Worm (Caenorhabditis elegans): ENCODE measurements around the gene F54E7.9.

The F54E7.9 gene

DNA sequence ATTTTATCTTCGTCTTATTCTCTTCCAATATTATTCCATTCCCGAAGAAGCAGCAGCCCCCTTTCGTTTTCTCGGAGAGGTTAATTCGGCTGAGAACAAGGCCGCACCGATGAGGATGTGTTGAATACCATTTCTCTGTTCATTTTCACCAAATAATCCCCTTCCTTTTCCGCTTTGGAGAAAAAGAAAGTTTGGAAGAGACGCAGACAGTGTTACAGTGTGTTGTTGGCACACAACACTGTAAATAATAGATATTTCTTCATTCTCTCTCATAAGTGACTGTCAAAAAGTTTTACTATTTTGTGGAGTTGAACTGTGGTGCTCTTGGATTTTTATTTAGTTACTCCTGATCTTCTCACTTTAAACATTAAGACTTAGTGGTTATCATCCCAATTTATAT is 12.4 kb downstream of the F54E7.9 start:
- TF ChIP-seq lsy-2 (tag; optimal IDR thresholded peaks at IDR 0.05) (no peak), fos-1 (tag; optimal IDR thresholded peaks at IDR 0.05) (peak; percentile 36), unc-55 (GFP tag; optimal IDR thresholded peaks at IDR 0.05) (no peak), crh-2 (tag; optimal IDR thresholded peaks at IDR 0.05) (peak; percentile 7), nhr-25 (tag; optimal IDR thresholded peaks at IDR 0.05) (peak; percentile 2)

DNA sequence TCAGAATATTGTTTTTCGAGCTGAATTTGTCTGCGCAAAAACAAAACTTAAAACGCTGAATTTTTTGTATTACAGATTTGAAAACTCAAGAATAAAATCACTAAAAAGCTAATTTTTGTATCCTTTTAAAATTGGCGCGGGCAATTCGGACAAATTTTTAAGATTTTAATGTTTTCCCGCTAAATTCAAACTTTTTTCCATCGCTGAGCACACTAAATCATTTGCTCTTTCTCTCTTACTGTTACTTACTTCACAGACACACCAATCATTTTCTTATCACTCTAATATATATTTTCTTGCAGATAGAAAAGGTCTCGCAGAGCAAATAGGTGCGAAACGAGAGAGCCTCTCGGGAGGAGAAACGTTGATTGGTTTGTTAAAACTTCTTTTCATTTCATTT is 13.8 kb downstream of the F54E7.9 start, which contains the start of gene par-3:
par-3 (plus strand) TSS at position 301 of the 400 bp plus-strand sequence.
- TF ChIP-seq ama-1 (optimal IDR thresholded peaks at IDR 0.05) (no peak), ztf-1 (GFP tag; conservative IDR thresholded peaks at IDR 0.05) (no peak), nhr-10 (tag; optimal IDR thresholded peaks at IDR 0.05) (no peak), peb-1 (tag; optimal IDR thresholded peaks at IDR 0.05) (no peak), sma-3 (GFP tag; optimal IDR thresholded peaks at IDR 0.05) (no peak), alr-1 (tag; optimal IDR thresholded peaks at IDR 0.05) (no peak), dmd-4 (tag; optimal IDR thresholded peaks at IDR 0.05) (no peak), snpc-4 (tag; optimal IDR thresholded peaks at IDR 0.05) (no peak), ZK546.5 (tag; optimal IDR thresholded peaks at IDR 0.05) (no peak), ztf-11 (tag; optimal IDR thresholded peaks at IDR 0.05) (no peak), C34F6.9 (tag; optimal IDR thresholded peaks at IDR 0.05) (no peak), aly-2 (tag; optimal IDR thresholded peaks at IDR 0.05) (no peak), F13H6.1 (tag; optimal IDR thresholded peaks at IDR 0.05) (no peak)

DNA sequence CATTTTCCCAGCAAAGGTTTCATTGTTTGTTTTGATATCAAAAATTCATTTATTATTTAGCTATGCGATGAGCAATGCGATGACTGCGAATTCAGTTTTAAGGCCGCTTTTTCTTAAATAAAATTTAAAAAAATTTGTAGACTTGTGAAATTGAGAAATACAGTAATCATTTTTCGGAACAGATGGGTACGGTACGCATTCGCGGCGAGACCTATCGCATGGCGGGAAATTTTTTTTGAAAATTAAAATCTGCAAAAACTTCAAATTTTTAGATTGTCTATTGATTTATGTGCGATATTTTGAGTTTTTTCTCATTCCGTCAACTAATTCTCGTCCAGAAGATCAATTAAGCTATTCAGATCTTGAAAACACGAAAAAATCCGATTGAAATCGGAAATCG is 14.2 kb downstream of the F54E7.9 start:
- TF ChIP-seq F13H6.1 (tag; optimal IDR thresholded peaks at IDR 0.05) (no peak), aly-2 (tag; optimal IDR thresholded peaks at IDR 0.05) (no peak), skn-1 (tag; optimal IDR thresholded peaks at IDR 0.05) (no peak), C34F6.9 (tag; optimal IDR thresholded peaks at IDR 0.05) (no peak), alr-1 (tag; optimal IDR thresholded peaks at IDR 0.05) (no peak), sma-3 (GFP tag; optimal IDR thresholded peaks at IDR 0.05) (no peak)

DNA sequence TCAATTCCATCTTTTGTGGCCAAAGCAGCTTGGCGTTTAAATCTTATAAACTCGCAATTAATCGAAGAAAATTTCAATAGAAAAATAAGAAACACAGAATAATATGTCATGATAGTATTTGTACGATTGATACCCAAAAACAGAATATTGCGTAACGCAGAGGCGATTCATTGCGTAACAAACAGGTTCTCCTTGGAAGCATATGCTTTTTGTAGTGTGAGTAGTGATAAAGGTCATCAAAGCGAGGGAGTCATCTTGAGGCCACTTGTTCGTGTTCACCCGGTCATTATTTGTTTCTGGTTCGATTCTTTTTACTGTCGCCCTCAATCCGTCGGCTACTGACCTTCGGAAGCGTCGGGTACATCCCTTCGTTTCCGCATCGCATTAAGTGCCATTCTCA is 16.7 kb downstream of the F54E7.9 start, which contains the start of gene F54E7.6:
F54E7.6 (minus strand) TSS at position 110 of the 400 bp plus-strand sequence.
- TF ChIP-seq elt-1 (tag; optimal IDR thresholded peaks at IDR 0.05): no peak
- no peak for TF ChIP-seq sma-9 (GFP tag; optimal IDR thresholded peaks at IDR 0.05)
- TF ChIP-seq sma-9 (tag; optimal IDR thresholded peaks at IDR 0.05): no peak
- peak; percentile 57 for TF ChIP-seq nhr-25 (tag; optimal IDR thresholded peaks at IDR 0.05)

DNA sequence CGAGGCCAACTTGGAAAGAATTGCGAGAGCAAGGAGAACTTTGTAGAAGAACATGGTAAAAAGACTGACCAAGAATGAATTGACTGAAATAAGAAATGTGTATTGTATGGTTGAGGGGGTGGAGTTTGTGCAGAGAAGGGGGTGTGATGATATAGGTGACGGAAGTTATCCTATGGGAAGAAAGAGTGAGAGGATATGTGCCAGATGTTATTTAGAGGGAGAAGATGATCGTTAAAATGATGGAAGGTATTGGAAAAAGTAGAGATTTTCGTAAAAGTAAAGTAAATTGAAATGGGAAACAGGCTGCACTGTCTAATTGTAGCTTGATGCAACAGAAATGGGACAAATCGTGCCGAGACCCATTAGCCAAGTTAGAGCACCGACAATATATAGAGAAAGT is 20.7 kb downstream of the F54E7.9 start, which contains the start of gene sdz-21:
sdz-21 (minus strand) TSS at position 101 of the 400 bp plus-strand sequence.
- TF ChIP-seq aly-2 (tag; optimal IDR thresholded peaks at IDR 0.05) (no peak), crh-2 (tag; optimal IDR thresholded peaks at IDR 0.05) (no peak), ama-1 (optimal IDR thresholded peaks at IDR 0.05) (no peak), nhr-6 (tag; optimal IDR thresholded peaks at IDR 0.05) (no peak), snpc-4 (tag; optimal IDR thresholded peaks at IDR 0.05) (no peak), unc-55 (GFP tag; optimal IDR thresholded peaks at IDR 0.05) (no peak), F13H6.1 (tag; optimal IDR thresholded peaks at IDR 0.05) (no peak)

DNA sequence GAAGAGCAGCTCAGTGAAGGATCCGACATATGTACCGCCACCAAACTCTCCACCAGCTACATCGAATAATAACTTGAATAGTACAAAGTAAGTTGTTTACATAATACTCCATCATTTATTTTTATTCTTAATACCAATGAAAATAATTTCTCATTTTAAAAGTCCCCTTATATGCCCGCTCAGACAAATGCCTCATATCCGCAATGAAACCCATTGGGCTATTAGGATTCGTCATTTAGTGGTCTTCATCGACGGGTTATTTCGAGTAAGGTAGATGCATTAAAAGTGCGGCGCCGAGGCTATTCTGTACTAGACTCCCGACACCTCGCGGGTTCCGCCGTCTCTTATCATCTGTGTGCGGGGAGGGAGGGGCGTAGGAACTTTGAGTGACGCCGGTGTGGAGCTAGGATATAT is 24.0 kb downstream of the F54E7.9 start:
- TF ChIP-seq R02D3.7 (tag; optimal IDR thresholded peaks at IDR 0.05) (no peak), unc-55 (GFP tag; optimal IDR thresholded peaks at IDR 0.05) (peak; percentile 24), snpc-4 (tag; optimal IDR thresholded peaks at IDR 0.05) (peak; percentile 96), aly-2 (tag; optimal IDR thresholded peaks at IDR 0.05) (no peak), Y55F3AM.14 (GFP tag; optimal IDR thresholded peaks at IDR 0.05) (no peak), nhr-11 (tag; optimal IDR thresholded peaks at IDR 0.05) (no peak), egl-27 (tag; optimal IDR thresholded peaks at IDR 0.05) (no peak), sma-9 (GFP tag; optimal IDR thresholded peaks at IDR 0.05) (peak; percentile 53), sma-9 (tag; optimal IDR thresholded peaks at IDR 0.05) (no peak), ztf-11 (tag; optimal IDR thresholded peaks at IDR 0.05) (no peak), elt-1 (tag; optimal IDR thresholded peaks at IDR 0.05) (no peak), crh-2 (tag; optimal IDR thresholded peaks at IDR 0.05) (peak; percentile 42), zag-1 (tag; optimal IDR thresholded peaks at IDR 0.05) (no peak), lin-13 (GFP tag; optimal IDR thresholded peaks at IDR 0.05) (peak; percentile 23), ceh-16 (tag; optimal IDR thresholded peaks at IDR 0.05) (no peak), lin-39 (tag; optimal IDR thresholded peaks at IDR 0.05) (no peak), unc-39 (tag; optimal IDR thresholded peaks at IDR 0.05) (no peak), nhr-12 (tag; optimal IDR thresholded peaks at IDR 0.05) (no peak), nhr-23 (tag; optimal IDR thresholded peaks at IDR 0.05) (no peak), F13H6.1 (tag; optimal IDR thresholded peaks at IDR 0.05) (peak; percentile 38), mab-5 (tag; optimal IDR thresholded peaks at IDR 0.05) (no peak), C34F6.9 (tag; optimal IDR thresholded peaks at IDR 0.05) (no peak), fos-1 (tag; optimal IDR thresholded peaks at IDR 0.05) (peak; percentile 68), mbf-1 (tag; optimal IDR thresholded peaks at IDR 0.05) (no peak), nhr-21 (tag; optimal IDR thresholded peaks at IDR 0.05) (peak; percentile 69), gmeb-1 (tag; optimal IDR thresholded peaks at IDR 0.05) (peak; percentile 59), lsy-2 (tag; optimal IDR thresholded peaks at IDR 0.05) (peak in 1 of 2 experiments; percentile 37), ama-1 (optimal IDR thresholded peaks at IDR 0.05) (peak; percentile 86), sma-3 (GFP tag; optimal IDR thresholded peaks at IDR 0.05) (peak; percentile 68), nhr-6 (tag; optimal IDR thresholded peaks at IDR 0.05) (no peak), unc-62 (GFP tag; optimal IDR thresholded peaks at IDR 0.05) (no peak), ztf-4 (tag; optimal IDR thresholded peaks at IDR 0.05) (no peak)
